Worm (Caenorhabditis elegans) whole organism, late embryonic: ENCODE data around the gene pacs-1.

Experiments used
- C08G9.2 ChIP-seq: sonication (generic microtip); optimal IDR thresholded peaks from 2 replicates; lab custom pipeline; 2016; ENCODE audit warnings: mild to moderate bottlenecking, missing genetic modification characterization, moderate library complexity, missing compliant biosample characterization
- F13H6.1 ChIP-seq: sonication (generic microtip); optimal IDR thresholded peaks from 2 replicates; lab custom pipeline; 2016; ENCODE audit warnings: missing genetic modification characterization, missing compliant biosample characterization
- ceh-31 ChIP-seq: sonication (generic microtip); optimal IDR thresholded peaks from 2 replicates; lab custom pipeline; 2016; ENCODE audit warnings: missing genetic modification characterization, missing compliant biosample characterization
- che-1 ChIP-seq: sonication (generic microtip); optimal IDR thresholded peaks from 2 replicates; lab custom pipeline; 2016; ENCODE audit warnings: mild to moderate bottlenecking, missing genetic modification characterization, missing compliant biosample characterization
- dmd-4 ChIP-seq: sonication (generic microtip); optimal IDR thresholded peaks from 2 replicates; lab custom pipeline; 2016; ENCODE audit warnings: borderline replicate concordance, missing genetic modification characterization, missing compliant biosample characterization
- elt-2 ChIP-seq: sonication (generic microtip); optimal IDR thresholded peaks from 2 replicates; lab custom pipeline; 2016; ENCODE audit warnings: missing genetic modification reagents, missing genetic modification characterization, missing compliant biosample characterization
- lin-11 ChIP-seq: fragments of 200-800 bp; sonication (Bioruptor generic); optimal IDR thresholded peaks from 2 replicates; lab custom pipeline; 2018; ENCODE audit warnings: mild to moderate bottlenecking, missing genetic modification characterization, missing compliant biosample characterization
- nfya-1 ChIP-seq: sonication (generic microtip); optimal IDR thresholded peaks from 2 replicates; lab custom pipeline; 2017; ENCODE audit warnings: missing genetic modification characterization, mild to moderate bottlenecking, missing compliant biosample characterization, antibody characterized with exemption, moderate library complexity
- pag-3 ChIP-seq: sonication (generic microtip); optimal IDR thresholded peaks from 2 replicates; lab custom pipeline; 2016; ENCODE audit warnings: missing compliant biosample characterization, missing genetic modification characterization, borderline replicate concordance
- pha-2 ChIP-seq: sonication (generic microtip); optimal IDR thresholded peaks from 2 replicates; lab custom pipeline; 2017; ENCODE audit warnings: mild to moderate bottlenecking, missing genetic modification characterization, missing compliant biosample characterization

pacs-1 gene

ce11 chrV:9163897-9164296, 53.2 kb downstream of the pacs-1 start:
- TF ChIP-seq pag-3 (tag; lab: Kevin White, UChicago): no peak
- no peak for TF ChIP-seq elt-2
- no peak for TF ChIP-seq F13H6.1 (tag; lab: Kevin White, UChicago)
- no peak for TF ChIP-seq nfya-1 (tag; lab: Kevin White, UChicago)
- no peak for TF ChIP-seq lin-11 (tag; lab: Kevin White, UChicago)
- TF ChIP-seq dmd-4 (tag; lab: Kevin White, UChicago): no peak
- no peak for TF ChIP-seq che-1 (tag; lab: Kevin White, UChicago)
- TF ChIP-seq C08G9.2: no peak
- no peak for TF ChIP-seq ceh-31 (tag; lab: Kevin White, UChicago)
- no peak for TF ChIP-seq pha-2 (tag; lab: Kevin White, UChicago)
